Worm (Caenorhabditis elegans): ENCODE data around the gene cnx-1.

Gene cnx-1

ce11 chrIII:9849950-9850349 lies 33.0 kb upstream of the cnx-1 start (continued):
- TF ChIP-seq egl-5 (tag; optimal IDR thresholded peaks at IDR 0.05) (no peak), nhr-12 (tag; optimal IDR thresholded peaks at IDR 0.05) (no peak), nhr-77 (tag; optimal IDR thresholded peaks at IDR 0.05) (no peak), elt-3 (tag; optimal IDR thresholded peaks at IDR 0.05) (peak in 2 of 3 experiments; percentile 9 to 57), mml-1 (tag; optimal IDR thresholded peaks at IDR 0.05) (no peak), ceh-28 (tag; optimal IDR thresholded peaks at IDR 0.05) (peak; percentile 59)

- TF ChIP-seq hmg-11 (tag; optimal IDR thresholded peaks at IDR 0.05) (no peak), unc-39 (tag; optimal IDR thresholded peaks at IDR 0.05) (no peak)
Observed at ce11 chrIII:9848603-9849002, 31.7 kb upstream of the cnx-1 start.

ce11 chrIII:9848083-9848482 lies 31.1 kb upstream of the cnx-1 start, which contains the start of gene mrpl-36:
TSS of gene mrpl-36 (minus strand) at chrIII:9848116.
- TF ChIP-seq nhr-237 (tag; optimal IDR thresholded peaks at IDR 0.05) (no peak), pqm-1 (tag; optimal IDR thresholded peaks at IDR 0.05) (no peak), elt-2 (tag; optimal IDR thresholded peaks at IDR 0.05) (peak; percentile 0), snpc-4 (tag; optimal IDR thresholded peaks at IDR 0.05) (peak; percentile 5), lin-39 (tag; optimal IDR thresholded peaks at IDR 0.05) (peak; percentile 10), unc-62 (GFP tag; optimal IDR thresholded peaks at IDR 0.05) (no peak), pha-4 (tag; optimal IDR thresholded peaks at IDR 0.05) (peak; percentile 55), eor-1 (tag; optimal IDR thresholded peaks at IDR 0.05) (no peak), jun-1 (tag; optimal IDR thresholded peaks at IDR 0.05) (no peak), hmg-11 (tag; optimal IDR thresholded peaks at IDR 0.05) (no peak), ceh-82 (tag; optimal IDR thresholded peaks at IDR 0.05) (no peak), lin-15B (tag; optimal IDR thresholded peaks at IDR 0.05) (peak; percentile 73), nfya-1 (tag; optimal IDR thresholded peaks at IDR 0.05; ENCODE audit: insufficient read depth) (peak; percentile 64), ZK546.5 (tag; optimal IDR thresholded peaks at IDR 0.05) (no peak), egl-5 (tag; optimal IDR thresholded peaks at IDR 0.05) (peak; percentile 20)

- TF ChIP-seq nhr-67 (tag; optimal IDR thresholded peaks at IDR 0.05), result no peak
- no peak for TF ChIP-seq fkh-2 (tag; optimal IDR thresholded peaks at IDR 0.05)
Observed at ce11 chrIII:9846093-9846492, 29.2 kb upstream of the cnx-1 start, which contains the start of gene K11H3.2. TSS of gene K11H3.2 (plus strand) at chrIII:9846393.

ce11 chrIII:9843715-9844114 lies 26.8 kb upstream of the cnx-1 start, which contains the start of gene K11H3.5:
TSS of gene K11H3.5 (plus strand) at chrIII:9843768.
- TF ChIP-seq lin-39 (tag; optimal IDR thresholded peaks at IDR 0.05) (no peak), nhr-237 (tag; optimal IDR thresholded peaks at IDR 0.05) (no peak), mml-1 (tag; optimal IDR thresholded peaks at IDR 0.05) (no peak), egl-5 (tag; optimal IDR thresholded peaks at IDR 0.05) (no peak), egl-27 (tag; optimal IDR thresholded peaks at IDR 0.05) (no peak), fos-1 (tag; optimal IDR thresholded peaks at IDR 0.05) (no peak), lin-15B (tag; optimal IDR thresholded peaks at IDR 0.05) (no peak), nhr-43 (tag; optimal IDR thresholded peaks at IDR 0.05; ENCODE audit: poor library complexity, severe bottlenecking) (no peak), nhr-67 (tag; optimal IDR thresholded peaks at IDR 0.05) (no peak), ZK546.5 (tag; optimal IDR thresholded peaks at IDR 0.05) (no peak), snpc-4 (tag; optimal IDR thresholded peaks at IDR 0.05) (no peak), nhr-76 (tag; optimal IDR thresholded peaks at IDR 0.05) (no peak), ceh-82 (tag; optimal IDR thresholded peaks at IDR 0.05) (no peak), fkh-2 (tag; optimal IDR thresholded peaks at IDR 0.05) (no peak), pha-4 (tag; optimal IDR thresholded peaks at IDR 0.05) (no peak), nhr-23 (tag; optimal IDR thresholded peaks at IDR 0.05) (no peak), nhr-12 (tag; optimal IDR thresholded peaks at IDR 0.05) (no peak), nhr-25 (tag; optimal IDR thresholded peaks at IDR 0.05) (no peak), mdl-1 (tag; optimal IDR thresholded peaks at IDR 0.05) (no peak), nfya-1 (tag; optimal IDR thresholded peaks at IDR 0.05; ENCODE audit: insufficient read depth) (no peak)

ce11 chrIII:9834888-9835287 lies 18.0 kb upstream of the cnx-1 start, which contains the start of gene K11H3.8:
TSS of gene K11H3.8 (plus strand) at chrIII:9835188.
- TF ChIP-seq lsy-12 (tag; optimal IDR thresholded peaks at IDR 0.05), result no peak
